Worm (Caenorhabditis elegans): ENCODE measurements around the gene zchc-1A.

Gene zchc-1A

DNA sequence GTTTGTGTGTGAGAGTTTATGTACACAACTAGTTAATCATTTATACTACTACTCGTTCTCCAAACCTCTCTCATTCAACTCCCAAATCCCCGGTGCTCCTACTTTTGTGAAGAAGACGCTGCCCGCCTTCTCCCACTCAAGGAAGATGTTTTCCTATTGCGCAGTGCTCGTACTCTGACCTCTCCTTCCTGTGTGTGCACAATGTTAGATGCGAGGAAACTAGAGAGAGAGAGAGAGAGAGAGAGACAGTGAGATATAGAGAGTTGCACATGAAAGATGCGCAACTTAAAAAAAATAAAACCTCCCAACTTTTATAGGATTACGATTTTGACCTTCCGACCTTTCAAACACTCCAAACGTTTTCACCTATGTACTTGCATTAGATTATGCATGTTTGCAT lies 36.4 kb downstream of the zchc-1A start:
- TF ChIP-seq F13H6.1 (tag; optimal IDR thresholded peaks at IDR 0.05), result peak; percentile 72
- peak in 1 of 2 experiments; percentile 39 for TF ChIP-seq lsy-2 (tag; optimal IDR thresholded peaks at IDR 0.05)
- peak; percentile 84 for TF ChIP-seq nhr-129 (tag; optimal IDR thresholded peaks at IDR 0.05)
- no peak for TF ChIP-seq nhr-77 (tag; optimal IDR thresholded peaks at IDR 0.05)
- TF ChIP-seq C34F6.9 (tag; optimal IDR thresholded peaks at IDR 0.05), result peak; percentile 22
- no peak for TF ChIP-seq elt-3 (tag; optimal IDR thresholded peaks at IDR 0.05)
- TF ChIP-seq crh-2 (tag; optimal IDR thresholded peaks at IDR 0.05), result peak; percentile 31
- TF ChIP-seq ztf-4 (tag; optimal IDR thresholded peaks at IDR 0.05), result peak; percentile 10
- no peak for TF ChIP-seq dmd-4 (tag; optimal IDR thresholded peaks at IDR 0.05)
- TF ChIP-seq sma-9 (GFP tag; optimal IDR thresholded peaks at IDR 0.05), result peak; percentile 74
- TF ChIP-seq sma-9 (tag; optimal IDR thresholded peaks at IDR 0.05), result no peak
- TF ChIP-seq alr-1 (tag; optimal IDR thresholded peaks at IDR 0.05), result no peak
- peak; percentile 30 for TF ChIP-seq unc-55 (GFP tag; optimal IDR thresholded peaks at IDR 0.05)

DNA sequence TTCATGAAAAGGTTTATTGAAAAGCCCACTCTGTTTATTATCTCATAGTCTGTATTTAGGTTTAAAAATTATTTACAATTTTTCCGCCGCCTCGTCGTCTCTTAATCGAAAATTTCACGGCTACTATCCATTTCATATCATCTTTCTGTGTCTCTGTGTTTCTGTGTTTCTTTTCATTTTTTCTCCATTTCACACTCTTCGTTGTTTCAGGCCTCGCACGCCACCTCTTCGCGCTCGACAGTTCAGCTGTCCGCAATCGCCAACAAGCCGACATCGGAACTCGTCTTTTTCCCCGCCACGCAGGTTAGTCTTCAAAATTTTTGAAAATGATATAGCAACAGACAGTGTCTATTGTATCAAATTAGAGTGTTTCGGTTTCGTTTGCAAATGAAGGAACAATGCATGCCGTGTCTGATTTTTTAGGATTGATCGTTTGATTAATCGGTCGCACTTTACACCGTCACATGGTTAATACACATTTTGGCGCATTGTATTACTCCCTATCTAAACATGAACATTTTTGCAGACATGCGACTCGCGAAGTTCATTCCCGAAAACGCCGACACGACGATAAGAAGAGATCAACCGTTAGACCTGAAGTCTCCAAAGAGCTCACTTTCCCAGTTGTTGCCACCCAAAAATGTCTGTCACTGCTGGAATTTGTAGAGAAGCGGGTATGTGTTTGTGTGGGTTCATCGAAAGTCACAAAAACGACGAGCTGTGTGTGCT lies 36.9 kb downstream of the zchc-1A start:
- TF ChIP-seq lsy-2 (tag; optimal IDR thresholded peaks at IDR 0.05), result no peak
- TF ChIP-seq ZK546.5 (tag; optimal IDR thresholded peaks at IDR 0.05), result no peak
- no peak for TF ChIP-seq crh-2 (tag; optimal IDR thresholded peaks at IDR 0.05)
- no peak for TF ChIP-seq alr-1 (tag; optimal IDR thresholded peaks at IDR 0.05)
- peak; percentile 6 for TF ChIP-seq sma-9 (GFP tag; optimal IDR thresholded peaks at IDR 0.05)
- TF ChIP-seq sma-9 (tag; optimal IDR thresholded peaks at IDR 0.05), result no peak
- no peak for TF ChIP-seq unc-39 (tag; optimal IDR thresholded peaks at IDR 0.05)

ce11 chrX:5213032-5213431 lies 38.9 kb downstream of the zchc-1A start:
- no peak for TF ChIP-seq skn-1 (tag; optimal IDR thresholded peaks at IDR 0.05)
- no peak for TF ChIP-seq lin-11 (tag; optimal IDR thresholded peaks at IDR 0.05)
- TF ChIP-seq ama-1 (optimal IDR thresholded peaks at IDR 0.05), result peak; percentile 17
- TF ChIP-seq fos-1 (tag; optimal IDR thresholded peaks at IDR 0.05), result no peak
- TF ChIP-seq lsy-2 (tag; optimal IDR thresholded peaks at IDR 0.05), result peak in 1 of 2 experiments; percentile 15
- no peak for TF ChIP-seq F13H6.1 (tag; optimal IDR thresholded peaks at IDR 0.05)
- no peak for TF ChIP-seq snpc-4 (tag; optimal IDR thresholded peaks at IDR 0.05)
- no peak for TF ChIP-seq nhr-12 (tag; optimal IDR thresholded peaks at IDR 0.05)
- no peak for TF ChIP-seq ceh-82 (tag; optimal IDR thresholded peaks at IDR 0.05)
- TF ChIP-seq lin-13 (GFP tag; optimal IDR thresholded peaks at IDR 0.05), result peak; percentile 20
- peak; percentile 11 for TF ChIP-seq nhr-11 (tag; optimal IDR thresholded peaks at IDR 0.05)
- TF ChIP-seq sma-3 (GFP tag; optimal IDR thresholded peaks at IDR 0.05), result no peak
- TF ChIP-seq crh-2 (tag; optimal IDR thresholded peaks at IDR 0.05), result no peak
- TF ChIP-seq sem-4 (tag; optimal IDR thresholded peaks at IDR 0.05), result peak; percentile 50
- TF ChIP-seq nhr-10 (tag; optimal IDR thresholded peaks at IDR 0.05), result no peak
- no peak for TF ChIP-seq nhr-23 (tag; optimal IDR thresholded peaks at IDR 0.05)
- no peak for TF ChIP-seq ztf-11 (tag; optimal IDR thresholded peaks at IDR 0.05)
- no peak for TF ChIP-seq elt-1 (tag; optimal IDR thresholded peaks at IDR 0.05)
- TF ChIP-seq aly-2 (tag; optimal IDR thresholded peaks at IDR 0.05), result no peak
- TF ChIP-seq lin-39 (tag; optimal IDR thresholded peaks at IDR 0.05), result no peak
- peak; percentile 19 for TF ChIP-seq zag-1 (tag; optimal IDR thresholded peaks at IDR 0.05)
- peak; percentile 1 for TF ChIP-seq sma-9 (GFP tag; optimal IDR thresholded peaks at IDR 0.05)
- TF ChIP-seq sma-9 (tag; optimal IDR thresholded peaks at IDR 0.05), result no peak
- TF ChIP-seq nhr-77 (tag; optimal IDR thresholded peaks at IDR 0.05), result no peak
- peak; percentile 98 for TF ChIP-seq nhr-129 (tag; optimal IDR thresholded peaks at IDR 0.05)
- no peak for TF ChIP-seq peb-1 (tag; optimal IDR thresholded peaks at IDR 0.05)

DNA sequence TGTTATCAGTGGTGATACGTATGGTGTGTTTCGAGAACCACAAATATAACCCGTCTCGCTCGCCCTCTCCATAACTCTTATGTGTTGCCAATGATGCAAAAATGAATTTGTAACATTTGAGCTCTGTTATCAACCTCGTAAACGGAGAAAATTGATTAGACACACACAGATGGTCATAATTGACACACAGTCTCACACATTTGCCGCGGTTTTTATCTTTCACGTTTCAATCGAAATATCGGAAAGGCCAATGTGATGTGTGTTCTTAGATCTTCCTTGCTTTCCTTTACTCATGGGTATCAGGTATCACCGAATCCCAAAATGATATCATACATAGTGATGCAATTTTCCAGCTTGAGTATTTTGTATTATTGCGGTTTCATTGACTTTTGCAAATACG lies 39.4 kb downstream of the zchc-1A start:
- no peak for TF ChIP-seq lin-39 (tag; optimal IDR thresholded peaks at IDR 0.05)
- no peak for TF ChIP-seq nhr-23 (tag; optimal IDR thresholded peaks at IDR 0.05)
- peak; percentile 66 for TF ChIP-seq nhr-21 (tag; optimal IDR thresholded peaks at IDR 0.05)
- no peak for TF ChIP-seq sem-4 (tag; optimal IDR thresholded peaks at IDR 0.05)
- no peak for TF ChIP-seq unc-62 (GFP tag; optimal IDR thresholded peaks at IDR 0.05)
- peak; percentile 1 for TF ChIP-seq sma-3 (GFP tag; optimal IDR thresholded peaks at IDR 0.05)
- TF ChIP-seq unc-39 (tag; optimal IDR thresholded peaks at IDR 0.05), result no peak
- no peak for TF ChIP-seq nhr-12 (tag; optimal IDR thresholded peaks at IDR 0.05)
- no peak for TF ChIP-seq elt-3 (tag; optimal IDR thresholded peaks at IDR 0.05)
- TF ChIP-seq nhr-25 (tag; optimal IDR thresholded peaks at IDR 0.05), result no peak
- no peak for TF ChIP-seq mdl-1 (tag; optimal IDR thresholded peaks at IDR 0.05)
- no peak for TF ChIP-seq peb-1 (tag; optimal IDR thresholded peaks at IDR 0.05)
- TF ChIP-seq ztf-1 (GFP tag; conservative IDR thresholded peaks at IDR 0.05), result no peak
- TF ChIP-seq nhr-77 (tag; optimal IDR thresholded peaks at IDR 0.05), result no peak
- no peak for TF ChIP-seq nhr-237 (tag; optimal IDR thresholded peaks at IDR 0.05)
- TF ChIP-seq dmd-4 (tag; optimal IDR thresholded peaks at IDR 0.05), result no peak
- TF ChIP-seq gmeb-1 (tag; optimal IDR thresholded peaks at IDR 0.05), result peak; percentile 53
- TF ChIP-seq lin-13 (GFP tag; optimal IDR thresholded peaks at IDR 0.05), result no peak
- TF ChIP-seq nhr-11 (tag; optimal IDR thresholded peaks at IDR 0.05), result no peak
- no peak for TF ChIP-seq Y55F3AM.14 (GFP tag; optimal IDR thresholded peaks at IDR 0.05)
- TF ChIP-seq elt-1 (tag; optimal IDR thresholded peaks at IDR 0.05), result no peak
- peak; percentile 71 for TF ChIP-seq sma-9 (GFP tag; optimal IDR thresholded peaks at IDR 0.05)
- TF ChIP-seq sma-9 (tag; optimal IDR thresholded peaks at IDR 0.05), result no peak
- no peak for TF ChIP-seq ztf-11 (tag; optimal IDR thresholded peaks at IDR 0.05)
- TF ChIP-seq snpc-4 (tag; optimal IDR thresholded peaks at IDR 0.05), result no peak
- peak; percentile 59 for TF ChIP-seq F13H6.1 (tag; optimal IDR thresholded peaks at IDR 0.05)
- TF ChIP-seq alr-1 (tag; optimal IDR thresholded peaks at IDR 0.05), result no peak
- TF ChIP-seq lin-11 (tag; optimal IDR thresholded peaks at IDR 0.05), result no peak
- TF ChIP-seq ZK546.5 (tag; optimal IDR thresholded peaks at IDR 0.05), result no peak
- no peak for TF ChIP-seq unc-55 (GFP tag; optimal IDR thresholded peaks at IDR 0.05)
- TF ChIP-seq aly-2 (tag; optimal IDR thresholded peaks at IDR 0.05), result no peak
- TF ChIP-seq lsy-2 (tag; optimal IDR thresholded peaks at IDR 0.05), result peak in 1 of 2 experiments; percentile 9
- TF ChIP-seq egl-27 (tag; optimal IDR thresholded peaks at IDR 0.05), result no peak
